Worm (Caenorhabditis elegans): ENCODE measurements around the gene F32H5.1.

DNA sequence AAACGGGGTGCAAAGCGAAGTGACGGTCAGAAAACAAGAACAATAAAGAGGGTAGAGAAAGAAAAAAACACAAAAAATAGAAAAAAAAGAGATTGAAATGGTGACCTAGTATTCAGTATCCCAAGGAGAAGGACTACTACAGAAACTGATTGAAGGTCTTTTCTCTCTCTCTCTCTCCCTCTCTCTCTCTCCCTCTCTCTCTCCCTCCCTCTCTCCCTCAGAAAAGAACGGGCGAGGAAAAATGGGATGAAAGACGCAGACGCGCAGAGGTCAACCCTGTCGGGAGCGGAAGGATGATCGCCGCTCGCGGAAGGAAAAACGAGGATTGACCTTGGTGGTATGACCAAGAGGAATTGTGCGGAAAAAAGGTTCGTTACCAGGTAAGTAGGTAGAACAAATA lies 16.7 kb upstream of the F32H5.1 start:
- TF ChIP-seq unc-62 (GFP tag; optimal IDR thresholded peaks at IDR 0.05) (no peak), eor-1 (tag; optimal IDR thresholded peaks at IDR 0.05) (no peak), egl-27 (tag; optimal IDR thresholded peaks at IDR 0.05) (no peak), fkh-10 (GFP tag; optimal IDR thresholded peaks at IDR 0.05) (no peak), ceh-9 (tag; optimal IDR thresholded peaks at IDR 0.05) (no peak), skn-1 (tag; optimal IDR thresholded peaks at IDR 0.05) (no peak)
